Fruit fly (Drosophila melanogaster): Measurements from ENCODE around the gene CG17298.

Gene CG17298

DNA sequence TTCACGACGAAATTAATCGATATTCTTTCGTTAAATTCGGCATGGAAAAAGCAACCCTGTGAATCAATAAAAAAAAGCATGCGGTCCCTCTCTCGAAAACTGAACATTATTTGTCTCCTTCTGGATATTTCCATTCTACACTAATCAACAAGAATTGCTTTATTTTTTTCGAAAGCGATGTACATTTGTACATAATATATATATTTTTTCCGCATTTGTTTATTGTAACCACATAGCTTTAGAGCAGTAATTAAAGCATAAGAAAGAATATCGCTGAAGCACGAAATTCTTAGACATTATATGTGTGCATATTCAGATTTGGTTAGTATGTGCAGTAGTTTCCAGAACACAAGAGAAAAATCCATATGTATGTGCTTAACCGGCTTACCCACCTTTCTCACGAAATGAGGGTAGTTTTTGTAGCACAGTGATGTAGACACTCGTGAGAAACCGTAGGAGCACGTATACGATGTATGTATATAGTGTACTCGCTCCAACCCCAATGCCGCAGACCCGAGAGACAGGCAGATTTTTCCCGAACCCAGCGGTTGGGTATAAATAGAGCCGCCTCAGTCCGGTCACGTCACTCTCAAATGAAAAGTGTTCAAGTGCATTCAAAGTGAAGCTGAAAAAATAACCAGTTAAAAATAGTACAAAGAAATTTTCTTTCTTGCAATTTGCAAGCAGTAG lies 13.2 kb downstream of the CG17298 start (continued):
- peak; percentile 90 for TF ChIP-seq esn (GFP tag; optimal IDR thresholded peaks at IDR 0.05)
- no peak for TF ChIP-seq CG8119 (GFP tag; IDR thresholded peaks at IDR 0.05)
- peak; percentile 83 for TF ChIP-seq Hr39 (GFP tag; optimal IDR thresholded peaks at IDR 0.05)
- peak; percentile 92 for TF ChIP-seq CG32006 (GFP tag; optimal IDR thresholded peaks at IDR 0.05)
- TF ChIP-seq Ets96B (tag; optimal IDR thresholded peaks at IDR 0.05): peak; percentile 95
- TF ChIP-seq eg (GFP tag; IDR thresholded peaks at IDR 0.05): no peak
- peak; percentile 82 for TF ChIP-seq Eip93F (GFP tag; optimal IDR thresholded peaks at IDR 0.05)
- peak; percentile 90 for TF ChIP-seq CG31627 (GFP tag; optimal IDR thresholded peaks at IDR 0.05)
- peak; percentile 74 for TF ChIP-seq CG6854 (GFP tag; optimal IDR thresholded peaks at IDR 0.05)
- peak; percentile 89 for TF ChIP-seq dsx (GFP tag; optimal IDR thresholded peaks at IDR 0.05; ENCODE audit: poor library complexity, severe bottlenecking)
- peak; percentile 64 for TF ChIP-seq dac (GFP tag; optimal IDR thresholded peaks at IDR 0.05)
- TF ChIP-seq Sox14 (GFP tag; optimal IDR thresholded peaks at IDR 0.05): peak; percentile 85
- peak; percentile 82 to 84 for TF ChIP-seq salr (GFP tag; optimal IDR thresholded peaks at IDR 0.05)
- peak; percentile 82 for TF ChIP-seq CG9139 (GFP tag; optimal IDR thresholded peaks at IDR 0.05)
- TF ChIP-seq Gug (GFP tag; IDR thresholded peaks at IDR 0.05): no peak
- peak; percentile 66 for TF ChIP-seq Ets21C (GFP tag; optimal IDR thresholded peaks at IDR 0.05)
- peak; percentile 74 for TF ChIP-seq CG11902 (GFP tag; optimal IDR thresholded peaks at IDR 0.05)
- TF ChIP-seq Lpt (GFP tag; optimal IDR thresholded peaks at IDR 0.05): peak; percentile 87
- TF ChIP-seq CG8319 (GFP tag; optimal IDR thresholded peaks at IDR 0.05): peak; percentile 76
- peak; percentile 91 for TF ChIP-seq net (GFP tag; optimal IDR thresholded peaks at IDR 0.05)
- peak; percentile 98 for TF ChIP-seq Eip78C (GFP tag)
- TF ChIP-seq CG4318 (GFP tag; optimal IDR thresholded peaks at IDR 0.05): peak; percentile 83
- peak; percentile 79 for TF ChIP-seq Blimp-1 (GFP tag; optimal IDR thresholded peaks at IDR 0.05)
- peak; percentile 64 for TF ChIP-seq CG6792 (GFP tag; optimal IDR thresholded peaks at IDR 0.05)
- TF ChIP-seq CG11294 (GFP tag; IDR thresholded peaks at IDR 0.05): no peak
- TF ChIP-seq Smox (GFP tag; optimal IDR thresholded peaks at IDR 0.05): peak; percentile 90
- TF ChIP-seq Sox15 (GFP tag; optimal IDR thresholded peaks at IDR 0.05): peak; percentile 79
- TF ChIP-seq CG16779 (tag; optimal IDR thresholded peaks at IDR 0.05): peak; percentile 78
- TF ChIP-seq CG1621 (tag; optimal IDR thresholded peaks at IDR 0.05): peak; percentile 85

DNA sequence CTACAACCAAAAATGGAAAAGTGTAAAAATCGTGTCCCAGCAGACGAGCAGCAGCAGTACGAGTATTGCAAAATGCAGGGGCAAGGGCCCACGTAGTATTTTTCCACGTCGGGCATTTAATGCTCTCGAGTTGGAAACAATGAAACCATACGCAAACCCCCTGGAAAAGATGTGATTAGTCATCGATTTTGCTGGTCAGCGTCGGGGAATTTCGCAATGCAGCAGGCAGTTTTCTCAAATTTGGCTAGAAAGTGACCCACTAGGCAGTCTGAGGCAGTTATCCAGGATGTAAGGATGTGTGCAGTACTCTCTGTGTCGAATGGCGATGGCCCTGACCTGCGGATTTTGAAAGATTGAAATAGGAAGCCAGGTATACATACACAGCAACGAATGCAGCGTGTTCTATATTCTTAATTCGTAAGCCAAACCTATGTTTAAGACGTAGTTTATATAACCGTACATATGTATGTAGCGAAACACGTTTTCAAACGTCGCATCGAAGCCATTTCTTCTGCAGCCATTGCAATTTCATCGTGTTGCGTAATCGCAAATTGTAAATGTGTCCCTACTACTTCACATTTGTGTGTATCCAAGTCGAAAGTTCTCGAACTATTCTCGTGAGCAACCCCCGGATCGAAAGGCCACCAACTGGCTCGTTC lies 13.9 kb downstream of the CG17298 start:
- TF ChIP-seq Eip78C (GFP tag): no peak
- TF ChIP-seq CG8119 (GFP tag; IDR thresholded peaks at IDR 0.05): no peak
- no peak for TF ChIP-seq Eip75B (GFP tag; optimal IDR thresholded peaks at IDR 0.05)
- TF ChIP-seq topi (GFP tag; optimal IDR thresholded peaks at IDR 0.05): no peak

DNA sequence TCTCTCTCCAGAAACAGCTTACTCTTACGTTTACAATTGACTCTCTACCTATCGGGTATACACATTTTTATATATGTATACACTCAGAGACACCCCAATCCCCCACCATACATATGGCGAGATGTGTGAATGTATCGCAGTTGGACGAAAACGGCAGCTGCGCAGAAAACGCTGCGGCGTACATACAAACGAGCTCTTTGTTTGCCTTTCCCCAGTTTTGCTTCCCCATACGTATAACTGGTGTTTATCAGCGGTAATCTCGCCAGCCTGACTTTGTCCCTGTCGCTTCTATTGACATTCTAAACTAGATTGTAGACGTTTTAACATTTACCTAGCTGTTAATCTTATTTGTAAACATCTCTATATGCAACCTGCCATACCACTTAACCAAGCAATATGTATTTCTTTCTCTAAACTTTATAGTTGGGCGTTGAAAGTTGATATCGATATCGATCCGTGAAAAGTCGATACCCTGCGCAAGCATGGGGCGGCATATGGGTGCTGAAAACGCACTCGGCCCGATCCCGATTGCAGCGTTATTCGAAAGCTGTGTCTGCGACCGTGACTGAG lies 14.5 kb downstream of the CG17298 start:
- TF ChIP-seq Eip78C (GFP tag): peak; percentile 78
- peak; percentile 93 for TF ChIP-seq vri (GFP tag; optimal IDR thresholded peaks at IDR 0.05)
- TF ChIP-seq acj6 (GFP tag; optimal IDR thresholded peaks at IDR 0.05): peak; percentile 14
- TF ChIP-seq Ets96B (tag; optimal IDR thresholded peaks at IDR 0.05): no peak
- peak; percentile 13 for TF ChIP-seq CG34406 (GFP tag; optimal IDR thresholded peaks at IDR 0.05)
- no peak for TF ChIP-seq CG8319 (GFP tag; optimal IDR thresholded peaks at IDR 0.05)
- TF ChIP-seq CG15336 (GFP tag; IDR thresholded peaks at IDR 0.05): no peak
- TF ChIP-seq CG8632 (GFP tag; optimal IDR thresholded peaks at IDR 0.05): no peak
- peak; percentile 46 for TF ChIP-seq CG6854 (GFP tag; optimal IDR thresholded peaks at IDR 0.05)
- TF ChIP-seq Hr38 (GFP tag; optimal IDR thresholded peaks at IDR 0.05): no peak
- TF ChIP-seq lz (GFP tag; optimal IDR thresholded peaks at IDR 0.05): no peak
- peak; percentile 99 for TF ChIP-seq fkh (GFP tag; optimal IDR thresholded peaks at IDR 0.05)
- peak; percentile 40 for TF ChIP-seq CG6276 (GFP tag; optimal IDR thresholded peaks at IDR 0.05)
- TF ChIP-seq net (GFP tag; optimal IDR thresholded peaks at IDR 0.05): peak; percentile 33
- TF ChIP-seq cyc (GFP tag; optimal IDR thresholded peaks at IDR 0.05): no peak
- peak; percentile 20 for TF ChIP-seq Eip93F (GFP tag; optimal IDR thresholded peaks at IDR 0.05)
- no peak for TF ChIP-seq CG8119 (GFP tag; IDR thresholded peaks at IDR 0.05)
- TF ChIP-seq svp (GFP tag): peak; percentile 78
- peak; percentile 33 for TF ChIP-seq CG10631 (GFP tag; optimal IDR thresholded peaks at IDR 0.05)
- TF ChIP-seq CG6792 (GFP tag; optimal IDR thresholded peaks at IDR 0.05): no peak
- TF ChIP-seq achi (GFP tag; optimal IDR thresholded peaks at IDR 0.05): no peak
- TF ChIP-seq CG1621 (tag; optimal IDR thresholded peaks at IDR 0.05): no peak
- peak in 1 of 2 experiments; percentile 34 for TF ChIP-seq ss (GFP tag; optimal IDR thresholded peaks at IDR 0.05)
- TF ChIP-seq CG11294 (GFP tag; IDR thresholded peaks at IDR 0.05): no peak
- TF ChIP-seq Sox14 (GFP tag; optimal IDR thresholded peaks at IDR 0.05): peak; percentile 86
- TF ChIP-seq pdm3 (GFP tag; optimal IDR thresholded peaks at IDR 0.05): no peak
